Worm (Caenorhabditis elegans) whole organism, late embryonic: ENCODE results near the gene hlh-14.

Experiments used
- C08G9.2 ChIP-seq: sonication (generic microtip); optimal IDR thresholded peaks from 2 replicates; lab custom pipeline; 2016; ENCODE audit warnings: mild to moderate bottlenecking, missing genetic modification characterization, moderate library complexity, missing compliant biosample characterization
- C38D4.7 ChIP-seq: fragments of 200-800 bp; sonication (Bioruptor generic); optimal IDR thresholded peaks from 2 replicates; lab custom pipeline; 2018; ENCODE audit warnings: mild to moderate bottlenecking, missing genetic modification characterization, moderate library complexity, missing compliant biosample characterization
- ceh-18 ChIP-seq: sonication (generic microtip); optimal IDR thresholded peaks from 2 replicates; lab custom pipeline; 2016; ENCODE audit warnings: missing genetic modification characterization, missing compliant biosample characterization
- ceh-19 ChIP-seq: fragments of 200-800 bp; sonication (Bioruptor generic); optimal IDR thresholded peaks from 2 replicates; lab custom pipeline; 2018; ENCODE audit warnings: mild to moderate bottlenecking, missing genetic modification characterization, missing compliant biosample characterization
- ceh-22 ChIP-seq: sonication (generic microtip); optimal IDR thresholded peaks from 2 replicates; lab custom pipeline; 2017; ENCODE audit warnings: missing biosample characterization, missing genetic modification characterization
- ceh-24 ChIP-seq: sonication (generic microtip); optimal IDR thresholded peaks from 2 replicates; lab custom pipeline; 2016; ENCODE audit warnings: mild to moderate bottlenecking, missing genetic modification characterization, missing compliant biosample characterization
- ceh-30 ChIP-seq: fragments of 150-350 bp; optimal IDR thresholded peaks from 2 replicates; lab custom pipeline; 2014; ENCODE audit warnings: missing biosample characterization, missing genetic modification characterization
- ceh-31 ChIP-seq: sonication (generic microtip); optimal IDR thresholded peaks from 2 replicates; lab custom pipeline; 2016; ENCODE audit warnings: missing genetic modification characterization, missing compliant biosample characterization
- ceh-45 ChIP-seq: fragments of 200-800 bp; sonication (Bioruptor generic); IDR thresholded peaks from 2 replicates; pipeline ENCODE4 v1.3.6; 2022; ENCODE audit warnings: missing genetic modification reagents, missing genetic modification characterization, missing compliant biosample characterization
- ceh-48 ChIP-seq: sonication (generic microtip); optimal IDR thresholded peaks from 2 replicates; lab custom pipeline; 2016; ENCODE audit warnings: missing genetic modification characterization, inconsistent platforms, missing compliant biosample characterization
- ceh-9 ChIP-seq: sonication (generic microtip); optimal IDR thresholded peaks from 2 replicates; lab custom pipeline; 2016; ENCODE audit warnings: mild to moderate bottlenecking, missing genetic modification characterization, inconsistent platforms, missing compliant biosample characterization
- che-1 ChIP-seq: sonication (generic microtip); optimal IDR thresholded peaks from 2 replicates; lab custom pipeline; 2016; ENCODE audit warnings: mild to moderate bottlenecking, missing genetic modification characterization, missing compliant biosample characterization
- elt-2 ChIP-seq: sonication (generic microtip); optimal IDR thresholded peaks from 2 replicates; lab custom pipeline; 2016; ENCODE audit warnings: missing genetic modification reagents, missing genetic modification characterization, missing compliant biosample characterization
- elt-4 ChIP-seq: sonication (generic microtip); optimal IDR thresholded peaks from 2 replicates; lab custom pipeline; 2016; ENCODE audit warnings: missing genetic modification characterization, missing compliant biosample characterization
- ets-4 ChIP-seq: sonication (generic microtip); optimal IDR thresholded peaks from 2 replicates; lab custom pipeline; 2016; ENCODE audit warnings: missing genetic modification characterization, missing compliant biosample characterization
- fax-1 ChIP-seq: sonication (generic microtip); optimal IDR thresholded peaks from 2 replicates; lab custom pipeline; 2016; ENCODE audit warnings: missing genotype, missing genetic modification characterization, missing compliant biosample characterization
- fkh-10 ChIP-seq: fragments of 150-350 bp; optimal IDR thresholded peaks from 2 replicates; lab custom pipeline; 2014; ENCODE audit warnings: missing biosample characterization, missing genetic modification reagents, missing genetic modification characterization
- fkh-6 ChIP-seq: sonication (generic microtip); optimal IDR thresholded peaks from 2 replicates; lab custom pipeline; 2016; ENCODE audit warnings: missing genetic modification characterization, missing compliant biosample characterization
- hlh-15 ChIP-seq: sonication (generic microtip); optimal IDR thresholded peaks from 2 replicates; lab custom pipeline; 2016; ENCODE audit warnings: missing genetic modification characterization, missing compliant biosample characterization
- madf-2 ChIP-seq: sonication (generic microtip); optimal IDR thresholded peaks from 2 replicates; lab custom pipeline; 2017; ENCODE audit warnings: missing genetic modification characterization, missing compliant biosample characterization
- nfya-1 ChIP-seq: sonication (generic microtip); optimal IDR thresholded peaks from 2 replicates; lab custom pipeline; 2017; ENCODE audit warnings: missing genetic modification characterization, mild to moderate bottlenecking, missing compliant biosample characterization, antibody characterized with exemption, moderate library complexity
- npax-4 ChIP-seq: sonication (generic microtip); optimal IDR thresholded peaks from 2 replicates; lab custom pipeline; 2016; ENCODE audit warnings: missing genetic modification characterization, missing compliant biosample characterization
- odd-2 ChIP-seq: sonication (generic microtip); optimal IDR thresholded peaks from 2 replicates; lab custom pipeline; 2017; ENCODE audit warnings: antibody characterized with exemption, mild to moderate bottlenecking, missing genetic modification characterization, missing compliant biosample characterization
- pax-1 ChIP-seq: fragments of 150-350 bp; optimal IDR thresholded peaks from 2 replicates; lab custom pipeline; 2014; ENCODE audit warnings: missing biosample characterization, missing genetic modification characterization
- pha-4 ChIP-seq: fragments of 150-350 bp; optimal IDR thresholded peaks from 2 replicates; lab custom pipeline; 2018; ENCODE audit warnings: missing biosample characterization, missing genetic modification reagents, missing genetic modification characterization
- ref-2 ChIP-seq: sonication (generic microtip); optimal IDR thresholded peaks from 2 replicates; lab custom pipeline; 2016; ENCODE audit warnings: missing genetic modification characterization, missing compliant biosample characterization
- sdc-2 ChIP-seq: sonication (generic microtip); optimal IDR thresholded peaks from 2 replicates; lab custom pipeline; 2016; ENCODE audit warnings: missing genotype, missing genetic modification characterization, missing compliant biosample characterization
- sox-4 ChIP-seq: sonication (generic microtip); optimal IDR thresholded peaks from 2 replicates; lab custom pipeline; 2017; ENCODE audit warnings: mild to moderate bottlenecking, missing genetic modification characterization, inconsistent platforms, missing compliant biosample characterization
- tbx-2 ChIP-seq: sonication (generic microtip); optimal IDR thresholded peaks from 2 replicates; lab custom pipeline; 2016; ENCODE audit warnings: missing genetic modification characterization, missing compliant biosample characterization
- tbx-7 ChIP-seq: sonication (generic microtip); optimal IDR thresholded peaks from 2 replicates; lab custom pipeline; 2016; ENCODE audit warnings: missing genotype, missing genetic modification characterization, missing compliant biosample characterization
- ttx-3 ChIP-seq: sonication (generic microtip); optimal IDR thresholded peaks from 2 replicates; lab custom pipeline; 2016; ENCODE audit warnings: missing genetic modification reagents, missing genetic modification characterization, missing compliant biosample characterization
- unc-3 ChIP-seq, 2 experiments: fragments of 200-800 bp in 1 of 2; sonication (Bioruptor generic) in 1 of 2; sonication (generic microtip) in 1 of 2; conservative IDR thresholded peaks in 1 of 2; optimal IDR thresholded peaks in 1 of 2; 2 replicates each; pipeline versions ENCODE4 v1.3.6 to Lab custom; 2016 to 2022; ENCODE audit warnings: missing compliant biosample characterization in 2 of 2, missing genetic modification characterization in 2 of 2, missing genetic modification reagents in 1 of 2
- unc-42 ChIP-seq: sonication (generic microtip); optimal IDR thresholded peaks from 2 replicates; lab custom pipeline; 2016; ENCODE audit warnings: missing genotype, missing genetic modification characterization, missing compliant biosample characterization
- unc-55 ChIP-seq: sonication (generic microtip); optimal IDR thresholded peaks from 2 replicates; lab custom pipeline; 2017; ENCODE audit warnings: missing biosample characterization, missing genetic modification reagents, missing genetic modification characterization
- unc-86 ChIP-seq: sonication (generic microtip); optimal IDR thresholded peaks from 2 replicates; lab custom pipeline; 2016; ENCODE audit warnings: missing genetic modification characterization, missing compliant biosample characterization

The hlh-14 gene

DNA sequence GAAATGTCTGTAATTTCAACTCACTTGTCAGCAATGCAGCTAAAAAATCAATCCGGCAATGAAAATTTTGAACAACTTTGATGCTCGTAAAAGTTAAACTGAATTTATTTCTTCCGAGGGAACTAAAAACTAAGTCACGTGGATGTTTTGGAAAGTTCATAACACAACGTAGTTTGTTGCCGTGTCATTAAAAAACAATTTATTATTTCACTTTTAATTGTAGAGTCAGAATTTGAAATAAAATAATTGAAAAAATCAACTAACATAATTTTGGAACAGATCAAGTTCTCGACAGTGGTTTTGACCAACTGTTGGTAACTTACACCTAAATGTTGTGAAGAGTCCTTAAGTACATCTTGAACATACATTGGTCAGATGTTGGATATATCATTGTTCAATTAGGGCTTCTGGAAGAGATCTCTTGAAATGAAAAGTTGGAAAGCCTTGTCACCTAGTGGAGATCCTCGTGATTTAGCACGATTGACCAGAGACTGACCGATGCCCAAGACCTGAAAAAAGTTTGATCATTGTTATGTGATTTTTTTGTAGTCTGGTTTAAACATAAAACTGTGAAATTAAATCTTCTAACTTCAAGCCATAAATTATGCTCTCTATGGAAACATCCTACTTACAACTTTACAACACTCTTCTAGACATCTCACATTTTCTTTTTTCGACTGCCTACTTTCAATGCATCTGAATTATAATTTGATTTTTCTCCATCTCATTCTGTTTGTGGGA is 8.2 kb downstream of the hlh-14 start, which contains the start of the genes C18A3.7 and C18A3.11:
Gene C18A3.7 (minus strand): TSS at position 101 of the 741 bp plus-strand sequence.
Gene C18A3.11 (plus strand): TSS at position 691 of the 741 bp plus-strand sequence.
- TF ChIP-seq ref-2 (no peak), fkh-6 (tag; lab: Kevin White, UChicago) (no peak), che-1 (tag; lab: Kevin White, UChicago) (no peak), hlh-15 (tag; lab: Kevin White, UChicago) (no peak), pax-1 (no peak), tbx-2 (tag; lab: Kevin White, UChicago) (no peak), odd-2 (tag; lab: Kevin White, UChicago) (no peak), unc-86 (tag; lab: Kevin White, UChicago) (no peak), C38D4.7 (GFP tag; lab: Kevin White, UChicago) (no peak), ceh-48 (no peak), unc-55 (GFP tag; lab: Kevin White, UChicago) (no peak), ceh-9 (tag; lab: Kevin White, UChicago) (no peak)
- TF ChIP-seq, all 69 proteins: peak for 0

DNA sequence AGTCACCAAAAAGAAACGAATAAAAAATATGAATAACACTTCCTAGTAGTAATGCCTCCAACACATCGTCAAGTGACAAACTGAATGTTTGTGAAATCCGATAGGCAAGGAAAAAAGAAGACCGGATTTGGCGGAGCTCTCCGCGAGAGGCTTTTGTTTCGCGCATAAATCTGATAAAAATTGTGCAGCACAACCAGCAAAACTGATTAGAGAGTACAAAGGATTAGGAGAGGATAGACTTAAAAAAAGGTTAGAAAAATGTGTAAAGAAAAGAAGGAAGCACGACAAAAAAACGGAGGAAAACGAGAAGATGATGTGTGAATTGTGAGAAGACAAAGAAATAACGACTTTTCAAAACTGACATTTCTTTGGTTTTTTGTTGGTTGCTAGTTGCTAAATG is 11.0 kb downstream of the hlh-14 start, which contains the start of gene rab-3:
Gene rab-3 (minus strand): TSS at position 147 of the 400 bp plus-strand sequence.
- TF ChIP-seq madf-2 (tag; lab: Kevin White, UChicago), result no peak
- TF ChIP-seq elt-4, result no peak
- TF ChIP-seq sox-4 (tag; lab: Kevin White, UChicago), result no peak
- no peak for TF ChIP-seq C08G9.2 (tag; lab: Kevin White, UChicago)
- no peak for TF ChIP-seq ttx-3 (tag; lab: Kevin White, UChicago)
- TF ChIP-seq ets-4 (tag; lab: Kevin White, UChicago), result no peak
- peak; percentile 78 for TF ChIP-seq unc-42 (tag; lab: Kevin White, UChicago)
- TF ChIP-seq ceh-30 (tag; lab: Kevin White, UChicago), result no peak
- no peak for TF ChIP-seq pha-4 (tag; lab: Kevin White, UChicago)

DNA sequence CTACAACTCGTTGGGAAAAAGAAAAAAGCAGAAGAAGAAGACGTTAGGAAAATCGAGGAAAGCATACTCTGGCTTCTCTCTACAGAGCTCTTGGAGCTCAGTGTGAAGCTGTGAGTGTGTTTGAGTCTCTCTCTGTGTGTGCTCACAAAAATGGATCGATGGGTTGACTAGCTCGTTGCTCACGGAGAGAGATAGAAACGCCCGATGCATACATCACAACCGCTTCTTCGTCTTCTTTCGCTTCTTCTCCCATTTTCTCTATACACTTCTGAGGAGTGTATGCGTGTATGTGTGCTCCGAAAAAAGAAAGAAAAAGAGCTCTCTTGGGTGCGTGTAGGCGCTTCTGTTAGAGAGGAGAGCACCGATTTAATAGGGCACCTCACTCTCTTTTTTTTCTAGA is 13.6 kb downstream of the hlh-14 start:
- TF ChIP-seq ceh-24 (tag; lab: Kevin White, UChicago), result no peak
- peak; percentile 81 for TF ChIP-seq unc-42 (tag; lab: Kevin White, UChicago)
- TF ChIP-seq tbx-2 (tag; lab: Kevin White, UChicago), result peak; percentile 29
- no peak for TF ChIP-seq fax-1
- TF ChIP-seq odd-2 (tag; lab: Kevin White, UChicago), result no peak
- peak; percentile 22 for TF ChIP-seq ceh-18
- TF ChIP-seq ceh-48, result peak; percentile 76
- no peak for TF ChIP-seq sdc-2 (tag; lab: Kevin White, UChicago)
- peak; percentile 78 for TF ChIP-seq ceh-31 (tag; lab: Kevin White, UChicago)
- no peak for TF ChIP-seq elt-2 (tag; lab: Kevin White, UChicago)
- TF ChIP-seq ceh-45 (GFP tag; lab: Robert Waterston, UW), result no peak
- TF ChIP-seq ceh-22 (tag; lab: Kevin White, UChicago), result no peak
- no peak for TF ChIP-seq fkh-10
- peak; percentile 36 for TF ChIP-seq nfya-1
- no peak for TF ChIP-seq tbx-7 (tag; lab: Kevin White, UChicago)
- peak; percentile 31 for TF ChIP-seq ceh-19 (GFP tag; lab: Kevin White, UChicago)

DNA sequence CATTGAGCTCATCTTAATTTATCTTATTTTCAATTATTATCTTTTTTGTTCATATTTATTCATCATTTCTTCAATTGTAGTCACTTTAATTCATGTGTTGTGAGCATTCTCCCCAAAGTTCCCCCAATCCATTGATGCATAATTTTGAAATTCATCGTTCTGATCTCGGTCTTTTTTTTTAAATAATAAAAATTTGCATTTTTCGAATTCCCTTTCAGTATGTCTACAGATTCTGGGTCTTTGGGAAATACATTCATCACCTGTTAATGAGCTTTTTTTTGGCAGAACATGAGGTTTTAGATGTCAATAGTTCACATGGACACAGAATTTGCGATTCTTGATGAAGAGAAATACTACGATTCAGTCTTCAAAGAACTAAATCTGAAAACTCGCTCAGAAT is 18.8 kb downstream of the hlh-14 start, which contains the start of gene damt-1:
Gene damt-1 (plus strand): TSS at position 301 of the 400 bp plus-strand sequence.
- TF ChIP-seq unc-3 (GFP tag; conservative IDR thresholded peaks at IDR 0.05; lab: Robert Waterston, UW), result no peak
- TF ChIP-seq unc-3 (tag; optimal IDR thresholded peaks at IDR 0.05; lab: Kevin White, UChicago), result no peak
- TF ChIP-seq npax-4 (tag; lab: Kevin White, UChicago), result no peak
- no peak for TF ChIP-seq sox-4 (tag; lab: Kevin White, UChicago)
